Worm (Caenorhabditis elegans): Measurements from ENCODE around the gene F25B5.3.
A peak's percentile ranks its signal among the peaks of the same experiment; 100 is the strongest.

The F25B5.3 gene

ce11 chrIII:5921067-5921678 lies 27.5 kb upstream of the F25B5.3 start:
- TF ChIP-seq crh-2 (tag; optimal IDR thresholded peaks at IDR 0.05) (peak; percentile 38), snpc-4 (tag; optimal IDR thresholded peaks at IDR 0.05) (no peak), nhr-129 (tag; optimal IDR thresholded peaks at IDR 0.05) (peak; percentile 21), lsy-2 (tag; optimal IDR thresholded peaks at IDR 0.05) (peak in 1 of 2 experiments; percentile 33), blmp-1 (tag; optimal IDR thresholded peaks at IDR 0.05; ENCODE audit: insufficient read depth) (peak; percentile 66), gmeb-1 (tag; optimal IDR thresholded peaks at IDR 0.05) (peak; percentile 41), sem-4 (tag; optimal IDR thresholded peaks at IDR 0.05) (no peak), nhr-25 (tag; optimal IDR thresholded peaks at IDR 0.05) (peak; percentile 71), lin-13 (GFP tag; optimal IDR thresholded peaks at IDR 0.05) (no peak), peb-1 (tag; optimal IDR thresholded peaks at IDR 0.05) (no peak), sma-9 (GFP tag; optimal IDR thresholded peaks at IDR 0.05) (peak; percentile 84), sma-9 (tag; optimal IDR thresholded peaks at IDR 0.05) (no peak), nhr-11 (tag; optimal IDR thresholded peaks at IDR 0.05) (no peak), nhr-21 (tag; optimal IDR thresholded peaks at IDR 0.05) (peak; percentile 92), sma-3 (GFP tag; optimal IDR thresholded peaks at IDR 0.05) (peak; percentile 72), nhr-237 (tag; optimal IDR thresholded peaks at IDR 0.05) (no peak), mdl-1 (tag; optimal IDR thresholded peaks at IDR 0.05) (peak in 1 of 2 experiments; percentile 45), fos-1 (tag; optimal IDR thresholded peaks at IDR 0.05) (peak; percentile 25)

- TF ChIP-seq nhr-129 (tag; optimal IDR thresholded peaks at IDR 0.05) (peak; percentile 3), lin-13 (GFP tag; optimal IDR thresholded peaks at IDR 0.05) (no peak), peb-1 (tag; optimal IDR thresholded peaks at IDR 0.05) (no peak), unc-62 (GFP tag; optimal IDR thresholded peaks at IDR 0.05) (no peak), C34F6.9 (tag; optimal IDR thresholded peaks at IDR 0.05) (no peak), nhr-11 (tag; optimal IDR thresholded peaks at IDR 0.05) (no peak), dmd-4 (tag; optimal IDR thresholded peaks at IDR 0.05) (no peak), aly-2 (tag; optimal IDR thresholded peaks at IDR 0.05) (no peak), R02D3.7 (tag; optimal IDR thresholded peaks at IDR 0.05) (no peak), Y55F3AM.14 (GFP tag; optimal IDR thresholded peaks at IDR 0.05) (no peak), sma-3 (GFP tag; optimal IDR thresholded peaks at IDR 0.05) (peak; percentile 59), skn-1 (tag; optimal IDR thresholded peaks at IDR 0.05) (no peak), mab-5 (tag; optimal IDR thresholded peaks at IDR 0.05) (no peak), ama-1 (optimal IDR thresholded peaks at IDR 0.05) (no peak), fos-1 (tag; optimal IDR thresholded peaks at IDR 0.05) (no peak), unc-55 (GFP tag; optimal IDR thresholded peaks at IDR 0.05) (no peak), mbf-1 (tag; optimal IDR thresholded peaks at IDR 0.05) (no peak), nhr-77 (tag; optimal IDR thresholded peaks at IDR 0.05) (no peak), F13H6.1 (tag; optimal IDR thresholded peaks at IDR 0.05) (no peak), nhr-25 (tag; optimal IDR thresholded peaks at IDR 0.05) (peak; percentile 83), lin-11 (tag; optimal IDR thresholded peaks at IDR 0.05) (no peak), ZK546.5 (tag; optimal IDR thresholded peaks at IDR 0.05) (no peak), snpc-4 (tag; optimal IDR thresholded peaks at IDR 0.05) (no peak), nhr-23 (tag; optimal IDR thresholded peaks at IDR 0.05) (no peak), zag-1 (tag; optimal IDR thresholded peaks at IDR 0.05) (no peak), nhr-237 (tag; optimal IDR thresholded peaks at IDR 0.05) (no peak), blmp-1 (tag; optimal IDR thresholded peaks at IDR 0.05; ENCODE audit: insufficient read depth) (peak; percentile 33), elt-3 (tag; optimal IDR thresholded peaks at IDR 0.05) (no peak), nhr-21 (tag; optimal IDR thresholded peaks at IDR 0.05) (peak; percentile 49), crh-2 (tag; optimal IDR thresholded peaks at IDR 0.05) (peak; percentile 25), mdl-1 (tag; optimal IDR thresholded peaks at IDR 0.05) (no peak), sma-9 (GFP tag; optimal IDR thresholded peaks at IDR 0.05) (peak; percentile 73), sma-9 (tag; optimal IDR thresholded peaks at IDR 0.05) (no peak), ztf-11 (tag; optimal IDR thresholded peaks at IDR 0.05) (no peak), nhr-10 (tag; optimal IDR thresholded peaks at IDR 0.05) (no peak), sem-4 (tag; optimal IDR thresholded peaks at IDR 0.05) (no peak), lsy-2 (tag; optimal IDR thresholded peaks at IDR 0.05) (no peak), gmeb-1 (tag; optimal IDR thresholded peaks at IDR 0.05) (peak; percentile 25), ztf-4 (tag; optimal IDR thresholded peaks at IDR 0.05) (no peak), nhr-6 (tag; optimal IDR thresholded peaks at IDR 0.05) (no peak), elt-1 (tag; optimal IDR thresholded peaks at IDR 0.05) (no peak), egl-27 (tag; optimal IDR thresholded peaks at IDR 0.05) (peak; percentile 6), ceh-16 (tag; optimal IDR thresholded peaks at IDR 0.05) (no peak), unc-39 (tag; optimal IDR thresholded peaks at IDR 0.05) (no peak), ceh-82 (tag; optimal IDR thresholded peaks at IDR 0.05) (no peak), nhr-12 (tag; optimal IDR thresholded peaks at IDR 0.05) (no peak), lin-39 (tag; optimal IDR thresholded peaks at IDR 0.05) (no peak), alr-1 (tag; optimal IDR thresholded peaks at IDR 0.05) (no peak), ztf-1 (GFP tag; conservative IDR thresholded peaks at IDR 0.05) (no peak)
Measured at ce11 chrIII:5922236-5922635, 26.4 kb upstream of the F25B5.3 start.
